Fruit fly (Drosophila melanogaster): ENCODE data around the gene CG33630.

Gene CG33630

DNA sequence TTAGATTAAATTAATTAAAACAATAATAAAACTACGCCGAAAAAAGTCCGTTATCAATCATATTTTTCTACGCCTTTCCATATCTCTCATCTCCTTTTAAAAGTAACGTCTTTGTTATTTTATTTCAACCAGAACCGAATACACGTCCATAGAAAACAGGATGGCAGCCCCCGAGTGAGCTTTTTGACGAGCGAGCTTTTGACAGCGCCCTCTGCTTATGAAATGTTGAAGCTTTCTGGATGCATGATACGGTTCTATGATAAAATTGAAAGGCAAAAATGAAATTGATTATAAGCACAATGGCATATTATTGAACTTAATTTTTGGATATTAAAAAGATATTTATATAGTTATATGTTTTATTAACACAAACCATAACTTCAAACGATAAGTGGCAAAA lies 14.2 kb downstream of the CG33630 start (continued):
- TF ChIP-seq CoRest (tag; optimal IDR thresholded peaks at IDR 0.05), result peak; percentile 21
- TF ChIP-seq dpn (GFP tag; optimal IDR thresholded peaks at IDR 0.05), result peak in 1 of 2 experiments; percentile 13
- TF ChIP-seq tin (GFP tag; optimal IDR thresholded peaks at IDR 0.05), result no peak
- TF ChIP-seq nerfin-2 (GFP tag; IDR thresholded peaks at IDR 0.05; ENCODE audit: partially characterized antibody), result peak; percentile 7; the same call in 1 of the 2 replicates
- peak; percentile 10; the same call in 1 of the 2 replicates for TF ChIP-seq CG13287 (GFP tag; IDR thresholded peaks at IDR 0.05; ENCODE audit: partially characterized antibody)
- TF ChIP-seq Myb (GFP tag; optimal IDR thresholded peaks at IDR 0.05), result peak; percentile 95
- no peak for TF ChIP-seq CG6813 (GFP tag; optimal IDR thresholded peaks at IDR 0.05)
- no peak for TF ChIP-seq Sox102F (GFP tag; optimal IDR thresholded peaks at IDR 0.05)
- TF ChIP-seq trem (tag; optimal IDR thresholded peaks at IDR 0.05), result peak; percentile 95
- peak; percentile 21 for TF ChIP-seq CG12659 (GFP tag; optimal IDR thresholded peaks at IDR 0.05)
- TF ChIP-seq gem (tag; optimal IDR thresholded peaks at IDR 0.05), result no peak
- TF ChIP-seq Ets97D (GFP tag; optimal IDR thresholded peaks at IDR 0.05), result no peak
- TF ChIP-seq CG12236 (GFP tag; optimal IDR thresholded peaks at IDR 0.05), result no peak
- TF ChIP-seq Eip74EF (GFP tag; optimal IDR thresholded peaks at IDR 0.05), result no peak
- no peak for TF ChIP-seq vfl (GFP tag; optimal IDR thresholded peaks at IDR 0.05)
- TF ChIP-seq CG7372 (GFP tag; IDR thresholded peaks at IDR 0.05), result no peak
- TF ChIP-seq Usf (GFP tag; optimal IDR thresholded peaks at IDR 0.05), result no peak
- TF ChIP-seq unc-4 (GFP tag; IDR thresholded peaks at IDR 0.05; ENCODE audit: partially characterized antibody), result no peak
- no peak for TF ChIP-seq CG17361 (GFP tag; IDR thresholded peaks at IDR 0.05)
- TF ChIP-seq CG31388 (GFP tag; optimal IDR thresholded peaks at IDR 0.05), result no peak
- peak; percentile 93 for TF ChIP-seq CTCF (GFP tag; optimal IDR thresholded peaks at IDR 0.05)
- no peak for TF ChIP-seq CG2116 (GFP tag; optimal IDR thresholded peaks at IDR 0.05)
- no peak for TF ChIP-seq chif (GFP tag; optimal IDR thresholded peaks at IDR 0.05)
- TF ChIP-seq CG6175 (GFP tag; IDR thresholded peaks at IDR 0.05), result no peak
- no peak for TF ChIP-seq CG9437 (GFP tag; optimal IDR thresholded peaks at IDR 0.05)
- TF ChIP-seq CG13123 (GFP tag; optimal IDR thresholded peaks at IDR 0.05), result no peak
- no peak for TF ChIP-seq CG18262 (tag; optimal IDR thresholded peaks at IDR 0.05)
- TF ChIP-seq CG4328 (GFP tag; optimal IDR thresholded peaks at IDR 0.05), result no peak

DNA sequence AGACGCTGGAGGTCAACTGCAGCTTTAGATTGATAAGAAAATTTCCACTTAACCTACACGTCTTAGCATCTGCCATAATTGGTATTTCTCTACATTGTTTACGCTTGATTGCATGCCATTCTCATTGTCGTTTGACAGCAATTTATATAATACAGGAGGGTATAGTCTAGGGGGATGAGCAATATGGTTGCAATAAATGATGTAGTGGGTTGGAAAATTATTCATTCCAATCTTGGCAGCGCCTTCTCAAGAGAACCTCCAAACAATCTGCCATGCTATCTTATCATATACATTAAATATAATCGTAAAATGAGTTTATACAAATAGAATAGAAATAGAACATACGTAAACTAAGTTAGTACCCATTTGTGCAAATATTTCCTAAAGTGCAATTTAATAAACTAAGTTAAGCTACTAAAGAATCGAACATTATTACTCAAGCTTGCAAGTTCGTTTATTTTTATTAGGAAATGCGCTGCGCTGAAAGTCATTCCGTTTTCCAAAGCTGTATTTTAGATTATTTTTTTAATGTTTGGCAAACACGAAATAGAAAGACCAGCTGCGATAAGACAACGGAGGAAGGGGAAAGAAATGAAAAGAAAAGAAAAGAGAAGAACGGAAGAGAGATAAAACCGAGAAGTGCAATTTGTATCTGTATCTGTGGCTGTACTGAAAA lies 16.2 kb downstream of the CG33630 start:
- no peak for TF ChIP-seq Hsf (GFP tag; optimal IDR thresholded peaks at IDR 0.05)
- TF ChIP-seq bab2 (GFP tag; optimal IDR thresholded peaks at IDR 0.05), result no peak
- TF ChIP-seq Awh (GFP tag; IDR thresholded peaks at IDR 0.05), result no peak
- TF ChIP-seq oc (tag; optimal IDR thresholded peaks at IDR 0.05), result no peak
- TF ChIP-seq CG9727 (GFP tag; optimal IDR thresholded peaks at IDR 0.05), result no peak
- TF ChIP-seq Asciz (GFP tag; optimal IDR thresholded peaks at IDR 0.05), result no peak
- no peak for TF ChIP-seq CG6272 (GFP tag; IDR thresholded peaks at IDR 0.05)
- no peak for TF ChIP-seq CG15073 (GFP tag; optimal IDR thresholded peaks at IDR 0.05)
- TF ChIP-seq chinmo (GFP tag; IDR thresholded peaks at IDR 0.05; ENCODE audit: partially characterized antibody), result no peak
- no peak for TF ChIP-seq Fer2 (tag; optimal IDR thresholded peaks at IDR 0.05)
- no peak for TF ChIP-seq CG15479 (GFP tag; optimal IDR thresholded peaks at IDR 0.05)
- TF ChIP-seq Deaf1 (tag; optimal IDR thresholded peaks at IDR 0.05), result no peak
- TF ChIP-seq CG11085 (GFP tag; IDR thresholded peaks at IDR 0.05), result no peak
- no peak for TF ChIP-seq CG43689 (GFP tag; IDR thresholded peaks at IDR 0.05)

Measured in whole organism, embryonic.